Fruit fly (Drosophila melanogaster): Measurements from ENCODE around the gene Ect3.

- no peak for TF ChIP-seq ranshi (GFP tag; IDR thresholded peaks at IDR 0.05)
- no peak for TF ChIP-seq twi (tag; optimal IDR thresholded peaks at IDR 0.05)
- TF ChIP-seq CG3065 (GFP tag; optimal IDR thresholded peaks at IDR 0.05): no peak
- TF ChIP-seq CG11696 (GFP tag; IDR thresholded peaks at IDR 0.05): no peak
- TF ChIP-seq CG1602 (GFP tag; optimal IDR thresholded peaks at IDR 0.05): no peak
- TF ChIP-seq Bteb2 (GFP tag; optimal IDR thresholded peaks at IDR 0.05): no peak
- no peak for TF ChIP-seq CG13624 (GFP tag; optimal IDR thresholded peaks at IDR 0.05)
- TF ChIP-seq CG31441 (GFP tag; IDR thresholded peaks at IDR 0.05): no peak
Observed at dm6 chr3R:12040228-12040627, 41.1 kb downstream of the Ect3 start, which contains the start of gene CG14736.

Measured in whole organism, embryonic.